Worm (Caenorhabditis elegans): ENCODE results near the gene ham-2.

ham-2 gene

ce11 chrX:4528905-4529304, 25.6 kb upstream of the ham-2 start:
- TF ChIP-seq sptf-1 (tag; optimal IDR thresholded peaks at IDR 0.05): no peak
- TF ChIP-seq aha-1 (tag; optimal IDR thresholded peaks at IDR 0.05): no peak
- TF ChIP-seq snpc-4 (tag; optimal IDR thresholded peaks at IDR 0.05): no peak
- TF ChIP-seq pax-3 (tag; optimal IDR thresholded peaks at IDR 0.05): no peak
- TF ChIP-seq fkh-4 (tag; optimal IDR thresholded peaks at IDR 0.05; ENCODE audit: borderline replicate concordance): no peak
- peak; percentile 18 to 47 for TF ChIP-seq lsy-2 (tag; optimal IDR thresholded peaks at IDR 0.05)
- TF ChIP-seq nhr-11 (tag; optimal IDR thresholded peaks at IDR 0.05): no peak
- TF ChIP-seq mdl-1 (tag; optimal IDR thresholded peaks at IDR 0.05): peak in 1 of 2 experiments; percentile 96
- TF ChIP-seq efl-3 (GFP tag; optimal IDR thresholded peaks at IDR 0.05): no peak
- TF ChIP-seq skn-1 (tag; optimal IDR thresholded peaks at IDR 0.05): peak; percentile 40
- no peak for TF ChIP-seq ceh-63 (GFP tag; optimal IDR thresholded peaks at IDR 0.05)
- TF ChIP-seq lin-13 (GFP tag; optimal IDR thresholded peaks at IDR 0.05): peak; percentile 3
- peak; percentile 74 for TF ChIP-seq tbx-2 (tag; optimal IDR thresholded peaks at IDR 0.05)
- peak; percentile 68 for TF ChIP-seq nhr-19 (GFP tag; conservative IDR thresholded peaks at IDR 0.05)
- TF ChIP-seq Y116A8C.19 (tag; optimal IDR thresholded peaks at IDR 0.05; ENCODE audit: borderline replicate concordance): no peak
- TF ChIP-seq blmp-1 (tag; optimal IDR thresholded peaks at IDR 0.05): peak; percentile 92
- no peak for TF ChIP-seq efl-1 (optimal IDR thresholded peaks at IDR 0.05)
- TF ChIP-seq efl-1 (GFP tag; optimal IDR thresholded peaks at IDR 0.05 in 1 of 2): peak in 1 of 2 experiments; percentile 68
- TF ChIP-seq sup-37 (GFP tag; optimal IDR thresholded peaks at IDR 0.05): no peak
- TF ChIP-seq F16B12.6 (tag; optimal IDR thresholded peaks at IDR 0.05): no peak
- TF ChIP-seq C16A3.4 (tag; optimal IDR thresholded peaks at IDR 0.05): peak; percentile 32
- peak; percentile 40 to 99 (median 90) for TF ChIP-seq elt-3 (tag; optimal IDR thresholded peaks at IDR 0.05)
- TF ChIP-seq lin-35 (GFP tag; optimal IDR thresholded peaks at IDR 0.05): peak in 1 of 2 experiments; percentile 73
- no peak for TF ChIP-seq ets-5 (GFP tag; IDR thresholded peaks at IDR 0.05)
- peak; percentile 49; the same call in 1 of the 2 replicates for TF ChIP-seq grh-1 (GFP tag; IDR thresholded peaks at IDR 0.05)
- TF ChIP-seq nhr-76 (tag; optimal IDR thresholded peaks at IDR 0.05): no peak
- TF ChIP-seq egl-27 (tag; optimal IDR thresholded peaks at IDR 0.05): no peak
- no peak for TF ChIP-seq hlh-17 (GFP tag; optimal IDR thresholded peaks at IDR 0.05; ENCODE audit: borderline replicate concordance)
- peak in 1 of 3 experiments; percentile 3 for TF ChIP-seq dpl-1 (GFP tag; optimal IDR thresholded peaks at IDR 0.05)
- no peak for TF ChIP-seq ama-1 (optimal IDR thresholded peaks at IDR 0.05)
- no peak for TF ChIP-seq ceh-88 (GFP tag; IDR thresholded peaks at IDR 0.05)
- no peak for TF ChIP-seq mef-2 (tag; optimal IDR thresholded peaks at IDR 0.05)
- no peak for TF ChIP-seq C04F5.9 (tag; optimal IDR thresholded peaks at IDR 0.05)
- no peak for TF ChIP-seq nhr-237 (tag; optimal IDR thresholded peaks at IDR 0.05)
- TF ChIP-seq swsn-7 (tag; optimal IDR thresholded peaks at IDR 0.05): peak; percentile 12
- no peak for TF ChIP-seq ceh-8 (GFP tag; optimal IDR thresholded peaks at IDR 0.05)
- no peak for TF ChIP-seq alr-1 (tag; optimal IDR thresholded peaks at IDR 0.05; ENCODE audit: borderline replicate concordance)
- TF ChIP-seq C34B4.2 (tag; optimal IDR thresholded peaks at IDR 0.05): no peak
- peak; percentile 37 for TF ChIP-seq jun-1 (tag; optimal IDR thresholded peaks at IDR 0.05)
- TF ChIP-seq hpl-2 (GFP tag; optimal IDR thresholded peaks at IDR 0.05): peak; percentile 24
- peak; percentile 11 for TF ChIP-seq lir-3 (tag; optimal IDR thresholded peaks at IDR 0.05; ENCODE audit: poor library complexity)
- TF ChIP-seq isw-1 (GFP tag; IDR thresholded peaks at IDR 0.05): no peak
- peak; percentile 71 for TF ChIP-seq elt-2 (tag; optimal IDR thresholded peaks at IDR 0.05)
- TF ChIP-seq dsc-1 (tag; optimal IDR thresholded peaks at IDR 0.05): no peak
- TF ChIP-seq nhr-28 (tag; optimal IDR thresholded peaks at IDR 0.05): no peak
- TF ChIP-seq xbp-1 (tag; optimal IDR thresholded peaks at IDR 0.05): peak; percentile 84
- no peak for TF ChIP-seq nhr-12 (tag; optimal IDR thresholded peaks at IDR 0.05)
- TF ChIP-seq ceh-82 (tag; optimal IDR thresholded peaks at IDR 0.05): no peak
- no peak for TF ChIP-seq zag-1 (tag; optimal IDR thresholded peaks at IDR 0.05)
- no peak for TF ChIP-seq unc-30 (tag; optimal IDR thresholded peaks at IDR 0.05)
- TF ChIP-seq unc-86 (tag; optimal IDR thresholded peaks at IDR 0.05): no peak
- no peak for TF ChIP-seq lin-39 (tag; optimal IDR thresholded peaks at IDR 0.05)
- TF ChIP-seq ceh-90 (tag; optimal IDR thresholded peaks at IDR 0.05): no peak
- no peak for TF ChIP-seq nhr-77 (tag; optimal IDR thresholded peaks at IDR 0.05)
